Worm (Caenorhabditis elegans) whole organism, early embryonic: ENCODE data around the gene slfl-4.
"Not testable (repeated sequence)": the region's sequence is repeated elsewhere in the genome, so short reads cannot be mapped to it uniquely, and the experiment has no call there.

Experiments
- B0310.2 ChIP-seq: sonication (generic microtip); optimal IDR thresholded peaks from 2 replicates; lab custom pipeline; 2016; ENCODE audit warnings: mild to moderate bottlenecking, missing genetic modification characterization, missing compliant biosample characterization
- F13C5.2 ChIP-seq: sonication (generic microtip); optimal IDR thresholded peaks from 2 replicates; lab custom pipeline; 2017; ENCODE audit warnings: mild to moderate bottlenecking, missing genetic modification characterization, inconsistent platforms, missing compliant biosample characterization
- aly-1 ChIP-seq: sonication (generic microtip); optimal IDR thresholded peaks from 2 replicates; lab custom pipeline; 2016; ENCODE audit warnings: missing genetic modification characterization, missing compliant biosample characterization
- ama-1 ChIP-seq: fragments of 150-350 bp; optimal IDR thresholded peaks from 2 replicates; lab custom pipeline; 2014
- ceh-13 ChIP-seq: fragments of 200-800 bp; sonication (Bioruptor generic); optimal IDR thresholded peaks from 2 replicates; lab custom pipeline; 2018; ENCODE audit warnings: mild to moderate bottlenecking, missing genetic modification characterization, missing compliant biosample characterization
- ceh-36 ChIP-seq: sonication (generic microtip); optimal IDR thresholded peaks from 2 replicates; lab custom pipeline; 2016; ENCODE audit warnings: missing genetic modification characterization, inconsistent platforms, missing compliant biosample characterization
- ets-7 ChIP-seq: sonication (generic microtip); optimal IDR thresholded peaks from 2 replicates; lab custom pipeline; 2016; ENCODE audit warnings: missing genotype, missing genetic modification characterization, missing compliant biosample characterization
- flt-1 ChIP-seq: fragments of 200-800 bp; sonication (Bioruptor generic); IDR thresholded peaks from 2 replicates; pipeline ENCODE4 v1.3.6; 2022; ENCODE audit warnings: missing genetic modification characterization, missing compliant biosample characterization
- hmbx-1 ChIP-seq: sonication (generic microtip); optimal IDR thresholded peaks from 2 replicates; lab custom pipeline; 2016; ENCODE audit warnings: mild to moderate bottlenecking, missing genetic modification characterization, missing compliant biosample characterization
- hmg-4 ChIP-seq: fragments of 200-800 bp; sonication (Bioruptor generic); optimal IDR thresholded peaks from 2 replicates; lab custom pipeline; 2018; ENCODE audit warnings: mild to moderate bottlenecking, missing genetic modification characterization, missing compliant biosample characterization
- hnd-1 ChIP-seq: sonication (generic microtip); optimal IDR thresholded peaks from 2 replicates; lab custom pipeline; 2016; ENCODE audit warnings: missing genetic modification characterization, missing compliant biosample characterization
- pes-1 ChIP-seq: fragments of 200-800 bp; sonication (Bioruptor generic); IDR thresholded peaks from 2 replicates; pipeline ENCODE4 v1.3.6; 2022; ENCODE audit warnings: missing genetic modification reagents, missing genetic modification characterization, missing compliant biosample characterization
- scrt-1 ChIP-seq: fragments of 200-800 bp; sonication (Bioruptor generic); IDR thresholded peaks from 2 replicates; pipeline ENCODE4 v1.3.6; 2022; ENCODE audit warnings: missing genetic modification characterization, missing compliant biosample characterization
- sea-1 ChIP-seq: fragments of 200-800 bp; sonication (Bioruptor generic); conservative IDR thresholded peaks from 2 replicates; pipeline ENCODE4 v1.3.6; 2022; ENCODE audit warnings: missing genetic modification characterization, missing compliant biosample characterization
- tbx-11 ChIP-seq: fragments of 200-800 bp; sonication (Bioruptor generic); IDR thresholded peaks from 2 replicates; pipeline ENCODE4 v1.3.6; 2022; ENCODE audit warnings: missing genetic modification characterization, missing compliant biosample characterization
- tbx-37 ChIP-seq: fragments of 200-800 bp; sonication (Bioruptor generic); conservative IDR thresholded peaks from 2 replicates; pipeline ENCODE4 v1.3.6; 2022; ENCODE audit warnings: missing genetic modification reagents, missing genetic modification characterization, missing compliant biosample characterization
- tra-4 ChIP-seq: sonication (generic microtip); optimal IDR thresholded peaks from 2 replicates; lab custom pipeline; 2017; ENCODE audit warnings: missing genetic modification characterization, missing compliant biosample characterization

slfl-4 gene

DNA sequence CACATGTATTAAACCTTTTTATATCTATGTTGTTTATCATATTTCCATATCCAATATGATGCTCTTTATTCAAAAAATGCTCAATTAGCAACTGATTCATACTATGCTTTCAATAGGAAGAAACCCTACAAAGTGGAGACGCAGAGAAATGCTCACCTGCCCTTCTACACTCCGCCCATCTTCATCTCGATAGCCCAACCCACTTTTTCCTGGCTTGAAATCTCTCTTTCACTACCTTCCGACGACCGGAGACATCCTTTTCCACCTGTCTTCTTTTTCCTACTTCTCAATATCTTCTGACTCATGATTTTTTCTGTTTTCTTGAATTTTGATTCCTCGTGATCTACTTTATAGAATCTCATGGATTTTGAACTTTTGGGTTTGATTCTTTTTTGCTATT is 14.6 kb downstream of the slfl-4 start:
- TF ChIP-seq tra-4 (tag; lab: Kevin White, UChicago) (no peak), flt-1 (GFP tag; lab: Robert Waterston, UW) (no peak), hnd-1 (tag; lab: Kevin White, UChicago) (no peak)

- TF ChIP-seq aly-1, result no peak
- no peak for TF ChIP-seq tra-4 (tag; lab: Kevin White, UChicago)
- TF ChIP-seq flt-1 (GFP tag; lab: Robert Waterston, UW), result no peak
- TF ChIP-seq sea-1, result no peak
- no peak for TF ChIP-seq tbx-37 (GFP tag; lab: Robert Waterston, UW)
- TF ChIP-seq hnd-1 (tag; lab: Kevin White, UChicago), result no peak
- TF ChIP-seq hmg-4 (GFP tag; lab: Kevin White, UChicago), result no peak
- TF ChIP-seq ceh-13 (GFP tag; lab: Kevin White, UChicago), result no peak
These were observed 16.2 kb downstream of the slfl-4 start, which contains the start of gene nlp-47 for ce11 chrIV:5290547-5290946. nlp-47 (plus strand) TSS chrIV:5290847.

DNA sequence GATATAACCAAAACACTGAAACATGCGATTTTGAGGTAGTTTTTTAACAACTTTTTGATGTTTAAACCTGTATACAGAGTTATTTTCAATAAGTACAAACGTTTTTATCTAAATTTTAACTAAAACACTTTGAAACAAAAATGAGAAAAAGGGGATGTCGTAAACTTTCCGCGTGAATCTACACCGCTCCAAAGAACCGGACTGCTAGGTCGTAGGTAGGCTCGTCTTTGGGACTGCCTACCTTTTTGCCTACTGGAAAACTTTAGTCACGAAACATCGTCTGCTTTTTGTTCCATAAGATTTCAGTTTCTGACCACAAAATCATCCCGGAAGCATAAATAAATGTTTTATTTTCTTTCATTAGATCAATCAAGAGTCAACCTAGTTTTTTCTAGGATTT is 16.9 kb downstream of the slfl-4 start:
- TF ChIP-seq flt-1 (GFP tag; lab: Robert Waterston, UW) (no peak), B0310.2 (tag; lab: Kevin White, UChicago) (no peak), tra-4 (tag; lab: Kevin White, UChicago) (no peak), tbx-11 (GFP tag; lab: Robert Waterston, UW) (no peak), scrt-1 (GFP tag; lab: Robert Waterston, UW) (no peak), hmg-4 (GFP tag; lab: Kevin White, UChicago) (no peak), hmbx-1 (tag; lab: Kevin White, UChicago) (no peak), hnd-1 (tag; lab: Kevin White, UChicago) (no peak), tbx-37 (GFP tag; lab: Robert Waterston, UW) (no peak), ets-7 (no peak), ceh-36 (tag; lab: Kevin White, UChicago) (no peak), aly-1 (no peak), ama-1 (lab: Kevin White, UChicago) (no peak), sea-1 (no peak), pes-1 (GFP tag; lab: Robert Waterston, UW) (no peak), F13C5.2 (tag; lab: Kevin White, UChicago) (no peak)

DNA sequence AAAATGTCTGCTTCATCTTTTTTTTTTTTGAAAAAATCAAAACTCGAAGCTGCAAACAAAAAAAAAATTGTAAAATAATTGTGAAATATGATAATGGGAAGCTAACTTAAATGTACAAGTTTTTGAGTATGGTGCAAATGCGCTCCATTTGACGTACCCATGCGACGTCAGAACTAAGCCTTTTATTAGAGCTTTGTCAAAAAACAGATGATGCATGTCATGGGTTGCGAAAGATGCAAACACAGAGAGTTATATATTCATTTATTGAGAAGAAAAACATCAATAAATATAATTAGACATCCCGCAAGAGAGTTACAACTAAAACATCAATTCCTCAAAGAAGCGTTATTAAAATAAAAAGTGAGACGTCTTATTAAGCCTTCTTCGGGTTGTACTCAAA is 20.1 kb downstream of the slfl-4 start:
- no peak for TF ChIP-seq flt-1 (GFP tag; lab: Robert Waterston, UW)
- no peak for TF ChIP-seq hnd-1 (tag; lab: Kevin White, UChicago)
- no peak for TF ChIP-seq ceh-36 (tag; lab: Kevin White, UChicago)

DNA sequence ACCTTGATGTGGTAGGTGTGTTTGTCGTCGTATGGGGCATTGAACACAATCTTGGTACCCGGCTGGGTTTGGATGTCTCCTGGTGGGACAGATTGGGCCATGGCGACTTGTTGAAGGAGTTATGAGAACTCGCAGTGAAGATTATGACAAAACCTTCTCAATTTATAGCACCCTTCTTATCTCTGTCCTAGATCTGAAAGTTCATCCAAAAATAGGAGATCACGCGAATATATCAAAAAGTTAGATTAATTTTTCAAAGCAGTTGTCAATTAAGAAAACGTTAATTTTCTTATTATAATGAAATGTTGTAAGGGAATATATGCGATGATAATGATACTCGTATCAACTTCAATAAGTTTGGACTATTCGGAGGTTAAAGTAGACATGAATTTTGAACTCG is 20.9 kb downstream of the slfl-4 start, which contains the start of gene msp-51:
msp-51 (minus strand) TSS at position 101 of the 400 bp plus-strand sequence.
- not testable (repeated sequence) for TF ChIP-seq B0310.2 (tag; lab: Kevin White, UChicago); tbx-11 (GFP tag; lab: Robert Waterston, UW); pes-1 (GFP tag; lab: Robert Waterston, UW)

DNA sequence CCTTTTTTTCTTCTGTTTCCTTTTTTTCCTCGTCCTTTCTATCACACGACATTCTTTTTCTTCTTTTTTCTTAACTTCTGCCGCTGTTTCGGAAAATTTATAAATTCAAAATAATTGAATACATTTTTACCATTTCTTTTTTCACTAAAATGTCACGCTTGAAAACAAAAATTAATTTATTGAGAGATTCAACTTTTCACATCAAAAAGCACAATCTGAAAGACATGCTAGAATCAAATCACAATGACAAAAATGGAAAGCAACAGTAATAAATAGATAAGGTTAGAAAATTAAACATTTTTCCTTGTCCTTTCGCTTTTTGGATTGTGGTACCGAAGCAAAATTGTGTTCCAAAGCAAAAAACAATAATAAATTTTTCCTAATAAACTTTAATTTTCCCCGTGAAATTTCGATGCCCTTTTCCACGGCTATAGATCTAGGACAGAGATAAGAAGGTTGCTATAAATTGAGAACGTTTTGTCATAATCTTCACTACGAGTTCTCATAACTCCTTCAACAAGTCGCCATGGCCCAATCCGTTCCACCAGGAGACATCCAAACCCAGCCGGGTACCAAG is 23.2 kb downstream of the slfl-4 start, which contains the start of the genes ZK354.6 and msp-113:
ZK354.6 (minus strand) TSS at position 101 of the 577 bp plus-strand sequence.
msp-113 (plus strand) TSS at position 527 of the 577 bp plus-strand sequence.
- TF ChIP-seq tbx-11 (GFP tag; lab: Robert Waterston, UW), result no peak
- no peak for TF ChIP-seq scrt-1 (GFP tag; lab: Robert Waterston, UW)
- no peak for TF ChIP-seq pes-1 (GFP tag; lab: Robert Waterston, UW)

- TF ChIP-seq hmbx-1 (tag; lab: Kevin White, UChicago) (no peak), B0310.2 (tag; lab: Kevin White, UChicago) (no peak), F13C5.2 (tag; lab: Kevin White, UChicago) (no peak), hnd-1 (tag; lab: Kevin White, UChicago) (no peak)
These were observed 28.7 kb downstream of the slfl-4 start, which contains the start of gene ZK354.7 for ce11 chrIV:5303030-5303429. ZK354.7 (minus strand) TSS chrIV:5303130.

DNA sequence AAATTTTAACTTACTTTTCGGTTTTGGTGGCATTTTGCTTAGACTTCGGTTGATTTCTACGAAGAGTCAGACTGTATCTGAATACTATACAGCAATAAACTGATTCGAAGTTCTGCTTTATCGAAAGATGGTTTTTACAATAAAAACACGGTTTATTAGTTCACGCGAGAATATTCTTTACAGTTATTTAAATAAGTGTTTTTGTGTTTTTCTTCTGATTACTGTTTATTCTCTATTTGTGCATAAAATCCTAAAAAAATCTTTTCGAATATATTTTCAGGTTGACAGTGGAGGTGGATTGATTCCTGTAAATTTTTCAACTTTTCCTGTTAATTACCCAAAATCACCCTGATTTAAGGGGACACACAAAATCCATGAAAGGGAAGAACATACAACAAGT is 31.7 kb downstream of the slfl-4 start, which contains the start of gene ZK354.8:
ZK354.8 (minus strand) TSS at position 101 of the 400 bp plus-strand sequence.
- TF ChIP-seq ama-1 (lab: Kevin White, UChicago) (no peak), B0310.2 (tag; lab: Kevin White, UChicago) (no peak), F13C5.2 (tag; lab: Kevin White, UChicago) (no peak), flt-1 (GFP tag; lab: Robert Waterston, UW) (no peak)

DNA sequence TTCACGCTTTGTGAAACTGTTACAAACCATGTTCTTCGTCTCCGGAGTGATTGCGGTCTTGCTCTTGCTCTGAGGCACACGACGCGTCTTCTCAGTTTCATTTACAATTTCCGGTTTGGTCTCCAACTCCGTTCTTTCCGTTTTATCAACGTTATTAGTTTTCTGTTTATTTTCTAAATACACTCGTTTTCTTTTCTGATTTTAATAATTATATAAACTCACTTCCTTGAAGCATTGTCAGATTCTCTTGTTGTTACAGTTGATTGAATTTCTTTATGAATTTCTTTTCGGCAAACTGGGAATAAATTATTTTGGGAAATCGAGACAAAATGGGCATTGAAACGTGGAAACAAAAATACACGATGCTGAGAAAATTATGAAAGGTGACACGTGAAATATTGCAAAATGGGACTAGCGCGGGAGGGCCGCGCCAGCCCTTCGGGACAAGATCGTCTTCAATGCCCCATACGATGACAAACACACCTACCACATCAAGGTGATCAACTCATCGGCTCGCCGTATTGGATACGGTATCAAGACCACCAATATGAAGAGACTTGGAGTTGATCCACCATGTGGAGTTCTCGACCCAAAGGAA is 33.8 kb downstream of the slfl-4 start, which contains the start of the genes ZK354.9 and msp-58:
ZK354.9 (minus strand) TSS at position 101 of the 598 bp plus-strand sequence.
msp-58 (plus strand) TSS at position 548 of the 598 bp plus-strand sequence.
- not testable (repeated sequence) for TF ChIP-seq sea-1; scrt-1 (GFP tag; lab: Robert Waterston, UW); flt-1 (GFP tag; lab: Robert Waterston, UW)
